Worm (Caenorhabditis elegans) whole organism, mixed stage, embryonic: ENCODE data around the gene bath-33.

Experiments used
- M03D4.4 ChIP-seq: sonication (generic microtip); optimal IDR thresholded peaks from 2 replicates; lab custom pipeline; 2017; ENCODE audit warnings: mild to moderate bottlenecking, missing genetic modification characterization, missing compliant biosample characterization
- ces-1 ChIP-seq: fragments of 150-350 bp; optimal IDR thresholded peaks from 2 replicates; lab custom pipeline; 2014; ENCODE audit warnings: missing biosample characterization, missing genetic modification reagents, missing genetic modification characterization
- lin-13 ChIP-seq: fragments of 150-350 bp; optimal IDR thresholded peaks from 2 replicates; lab custom pipeline; 2014; ENCODE audit warnings: missing biosample characterization, missing genetic modification characterization
- mep-1 ChIP-seq: fragments of 150-350 bp; optimal IDR thresholded peaks from 2 replicates; lab custom pipeline; 2017; ENCODE audit warnings: missing biosample characterization, missing genetic modification reagents, missing genetic modification characterization, inconsistent platforms
- sem-2 ChIP-seq: fragments of 200-800 bp; sonication (Bioruptor generic); optimal IDR thresholded peaks from 2 replicates; lab custom pipeline; 2018; ENCODE audit warnings: mild to moderate bottlenecking, missing genetic modification characterization, missing compliant biosample characterization
- unc-62 ChIP-seq: fragments of 150-350 bp; optimal IDR thresholded peaks from 2 replicates; lab custom pipeline; 2014; ENCODE audit warnings: missing biosample characterization, missing genetic modification reagents, missing genetic modification characterization
- ztf-11 ChIP-seq: fragments of 150-350 bp; optimal IDR thresholded peaks from 2 replicates; lab custom pipeline; 2014; ENCODE audit warnings: missing biosample characterization, missing genetic modification characterization

- TF ChIP-seq sem-2 (GFP tag; lab: Kevin White, UChicago) = no peak
- no peak for TF ChIP-seq mep-1 (tag; lab: Kevin White, UChicago)
- TF ChIP-seq lin-13 (tag; lab: Kevin White, UChicago) = no peak
- no peak for TF ChIP-seq M03D4.4
- TF ChIP-seq unc-62 (GFP tag; lab: Kevin White, UChicago) = no peak
- TF ChIP-seq ztf-11 (tag; lab: Kevin White, UChicago) = no peak
- TF ChIP-seq ces-1 = no peak
These were observed 21.8 kb downstream of the bath-33 start, which contains the start of gene clec-21 for ce11 chrII:1584140-1584539.
